Worm (Caenorhabditis elegans) whole organism, early embryonic: ENCODE data around the gene ifa-1.

ENCODE experiments used
- B0310.2 ChIP-seq: sonication (generic microtip); optimal IDR thresholded peaks from 2 replicates; lab custom pipeline; 2016; ENCODE audit warnings: mild to moderate bottlenecking, missing genetic modification characterization, missing compliant biosample characterization
- F13C5.2 ChIP-seq: sonication (generic microtip); optimal IDR thresholded peaks from 2 replicates; lab custom pipeline; 2017; ENCODE audit warnings: mild to moderate bottlenecking, missing genetic modification characterization, inconsistent platforms, missing compliant biosample characterization
- aly-1 ChIP-seq: sonication (generic microtip); optimal IDR thresholded peaks from 2 replicates; lab custom pipeline; 2016; ENCODE audit warnings: missing genetic modification characterization, missing compliant biosample characterization
- ama-1 ChIP-seq: fragments of 150-350 bp; optimal IDR thresholded peaks from 2 replicates; lab custom pipeline; 2014
- ceh-13 ChIP-seq: fragments of 200-800 bp; sonication (Bioruptor generic); optimal IDR thresholded peaks from 2 replicates; lab custom pipeline; 2018; ENCODE audit warnings: mild to moderate bottlenecking, missing genetic modification characterization, missing compliant biosample characterization
- ceh-36 ChIP-seq: sonication (generic microtip); optimal IDR thresholded peaks from 2 replicates; lab custom pipeline; 2016; ENCODE audit warnings: missing genetic modification characterization, inconsistent platforms, missing compliant biosample characterization
- ets-7 ChIP-seq: sonication (generic microtip); optimal IDR thresholded peaks from 2 replicates; lab custom pipeline; 2016; ENCODE audit warnings: missing genotype, missing genetic modification characterization, missing compliant biosample characterization
- flt-1 ChIP-seq: fragments of 200-800 bp; sonication (Bioruptor generic); IDR thresholded peaks from 2 replicates; pipeline ENCODE4 v1.3.6; 2022; ENCODE audit warnings: missing genetic modification characterization, missing compliant biosample characterization
- hmbx-1 ChIP-seq: sonication (generic microtip); optimal IDR thresholded peaks from 2 replicates; lab custom pipeline; 2016; ENCODE audit warnings: mild to moderate bottlenecking, missing genetic modification characterization, missing compliant biosample characterization
- hmg-4 ChIP-seq: fragments of 200-800 bp; sonication (Bioruptor generic); optimal IDR thresholded peaks from 2 replicates; lab custom pipeline; 2018; ENCODE audit warnings: mild to moderate bottlenecking, missing genetic modification characterization, missing compliant biosample characterization
- hnd-1 ChIP-seq: sonication (generic microtip); optimal IDR thresholded peaks from 2 replicates; lab custom pipeline; 2016; ENCODE audit warnings: missing genetic modification characterization, missing compliant biosample characterization
- pes-1 ChIP-seq: fragments of 200-800 bp; sonication (Bioruptor generic); IDR thresholded peaks from 2 replicates; pipeline ENCODE4 v1.3.6; 2022; ENCODE audit warnings: missing genetic modification reagents, missing genetic modification characterization, missing compliant biosample characterization
- scrt-1 ChIP-seq: fragments of 200-800 bp; sonication (Bioruptor generic); IDR thresholded peaks from 2 replicates; pipeline ENCODE4 v1.3.6; 2022; ENCODE audit warnings: missing genetic modification characterization, missing compliant biosample characterization
- sea-1 ChIP-seq: fragments of 200-800 bp; sonication (Bioruptor generic); conservative IDR thresholded peaks from 2 replicates; pipeline ENCODE4 v1.3.6; 2022; ENCODE audit warnings: missing genetic modification characterization, missing compliant biosample characterization
- tbx-11 ChIP-seq: fragments of 200-800 bp; sonication (Bioruptor generic); IDR thresholded peaks from 2 replicates; pipeline ENCODE4 v1.3.6; 2022; ENCODE audit warnings: missing genetic modification characterization, missing compliant biosample characterization
- tbx-37 ChIP-seq: fragments of 200-800 bp; sonication (Bioruptor generic); conservative IDR thresholded peaks from 2 replicates; pipeline ENCODE4 v1.3.6; 2022; ENCODE audit warnings: missing genetic modification reagents, missing genetic modification characterization, missing compliant biosample characterization
- tra-4 ChIP-seq: sonication (generic microtip); optimal IDR thresholded peaks from 2 replicates; lab custom pipeline; 2017; ENCODE audit warnings: missing genetic modification characterization, missing compliant biosample characterization

The ifa-1 gene

ce11 chrX:11270882-11271281 is at the start of gene ifa-1:
Gene ifa-1 (plus strand): TSS chrX:11271182.
- no peak for TF ChIP-seq B0310.2 (tag; lab: Kevin White, UChicago)
- no peak for TF ChIP-seq sea-1
- no peak for TF ChIP-seq hnd-1 (tag; lab: Kevin White, UChicago)
- TF ChIP-seq tbx-11: no peak
- no peak for TF ChIP-seq scrt-1
- no peak for TF ChIP-seq tbx-37 (GFP tag; lab: Robert Waterston, UW)
- TF ChIP-seq aly-1 (tag; lab: Kevin White, UChicago): no peak
- TF ChIP-seq hmbx-1: no peak
- TF ChIP-seq ceh-36 (tag; lab: Kevin White, UChicago): no peak
- no peak for TF ChIP-seq pes-1 (GFP tag; lab: Robert Waterston, UW)
- TF ChIP-seq tra-4 (tag; lab: Kevin White, UChicago): no peak
- no peak for TF ChIP-seq ets-7 (tag; lab: Kevin White, UChicago)

DNA sequence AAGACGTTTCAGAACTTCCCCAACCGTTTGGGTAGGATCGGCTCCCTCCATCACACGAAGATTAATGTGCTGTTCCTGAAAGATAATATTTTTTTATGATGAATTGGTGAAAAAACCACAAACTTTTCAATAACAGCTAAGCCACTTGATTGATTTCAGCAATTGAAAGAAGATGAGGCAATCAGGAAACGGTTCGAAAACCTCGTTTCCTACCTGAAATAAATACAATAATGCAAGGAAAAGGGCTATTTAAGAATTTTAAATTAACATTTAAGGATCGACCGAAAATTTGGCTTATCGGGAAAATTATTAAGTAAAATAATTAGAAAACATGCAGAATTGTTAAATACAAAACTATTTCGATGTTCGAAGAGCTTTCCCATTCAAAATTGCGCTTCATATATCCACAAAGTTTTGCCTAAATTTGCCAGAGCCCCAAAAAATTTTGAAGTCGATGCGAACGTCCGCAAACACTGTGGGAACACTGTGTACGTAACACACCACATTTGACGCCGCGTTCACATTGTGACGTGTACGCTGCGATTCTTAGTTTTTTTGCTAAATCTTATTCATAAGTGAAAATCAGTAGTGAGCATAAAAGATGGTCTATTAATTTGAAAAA is 48.3 kb upstream of the ifa-1 start, which contains the start of gene C34F6.9:
Gene C34F6.9, minus strand, starts transcription at position 51 of the 622 bp plus-strand sequence.
- TF ChIP-seq tbx-11 (no peak), scrt-1 (no peak), sea-1 (no peak), hnd-1 (tag; lab: Kevin White, UChicago) (no peak), pes-1 (GFP tag; lab: Robert Waterston, UW) (no peak), aly-1 (tag; lab: Kevin White, UChicago) (no peak)

- TF ChIP-seq ceh-36 (tag; lab: Kevin White, UChicago) (no peak), hmg-4 (GFP tag; lab: Kevin White, UChicago) (no peak), tbx-11 (no peak), hnd-1 (tag; lab: Kevin White, UChicago) (no peak), aly-1 (tag; lab: Kevin White, UChicago) (no peak), hmbx-1 (no peak), sea-1 (no peak), tbx-37 (GFP tag; lab: Robert Waterston, UW) (no peak), B0310.2 (tag; lab: Kevin White, UChicago) (no peak), pes-1 (GFP tag; lab: Robert Waterston, UW) (no peak), scrt-1 (no peak), tra-4 (tag; lab: Kevin White, UChicago) (no peak)
Measured at ce11 chrX:11226595-11226994, 44.4 kb upstream of the ifa-1 start, which contains the start of gene C34F6.12. Gene C34F6.12 (minus strand): TSS chrX:11226695.

DNA sequence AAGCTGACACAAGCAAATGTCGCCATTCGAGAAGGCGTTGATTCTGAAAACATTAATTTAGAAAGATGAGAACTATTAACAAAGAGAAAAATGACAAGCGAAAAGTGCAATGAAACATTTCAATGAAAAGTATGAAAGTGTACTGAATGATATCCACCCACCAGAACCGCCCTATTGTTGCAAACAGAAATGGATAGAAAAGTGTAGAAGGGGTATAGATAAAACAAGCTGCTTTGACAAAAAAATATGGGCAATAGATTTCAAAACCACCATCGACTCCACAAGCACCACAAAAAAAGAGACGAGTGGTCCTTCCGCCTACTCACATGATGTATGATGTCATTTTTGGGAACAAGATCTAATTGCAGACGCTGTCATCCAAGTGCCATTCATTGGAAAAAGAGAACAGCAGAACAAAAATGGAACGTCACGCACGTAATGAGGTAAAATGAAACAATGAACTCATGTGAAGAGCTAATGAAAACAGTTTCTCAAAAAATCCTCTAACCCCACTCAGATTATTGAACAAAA is 30.3 kb upstream of the ifa-1 start, which contains the start of gene C34F6.10:
Gene C34F6.10, minus strand, starts transcription at position 51 of the 531 bp plus-strand sequence.
- TF ChIP-seq flt-1 (GFP tag; lab: Robert Waterston, UW) (no peak), tbx-37 (GFP tag; lab: Robert Waterston, UW) (no peak), hmg-4 (GFP tag; lab: Kevin White, UChicago) (no peak), pes-1 (GFP tag; lab: Robert Waterston, UW) (no peak), ceh-13 (GFP tag; lab: Kevin White, UChicago) (no peak), hmbx-1 (no peak), sea-1 (no peak), tbx-11 (no peak), ama-1 (lab: Kevin White, UChicago) (no peak), ets-7 (tag; lab: Kevin White, UChicago) (no peak), ceh-36 (tag; lab: Kevin White, UChicago) (no peak), scrt-1 (no peak), hnd-1 (tag; lab: Kevin White, UChicago) (no peak), F13C5.2 (tag; lab: Kevin White, UChicago) (no peak), tra-4 (tag; lab: Kevin White, UChicago) (no peak), B0310.2 (tag; lab: Kevin White, UChicago) (no peak), aly-1 (tag; lab: Kevin White, UChicago) (no peak)

ce11 chrX:11241479-11241878 is 29.5 kb upstream of the ifa-1 start:
- TF ChIP-seq aly-1 (tag; lab: Kevin White, UChicago): no peak
- TF ChIP-seq F13C5.2 (tag; lab: Kevin White, UChicago): no peak
- no peak for TF ChIP-seq ets-7 (tag; lab: Kevin White, UChicago)
- TF ChIP-seq pes-1 (GFP tag; lab: Robert Waterston, UW): no peak
- no peak for TF ChIP-seq ceh-36 (tag; lab: Kevin White, UChicago)
- TF ChIP-seq hmbx-1: no peak
- TF ChIP-seq hmg-4 (GFP tag; lab: Kevin White, UChicago): no peak
- TF ChIP-seq scrt-1: no peak
- no peak for TF ChIP-seq tbx-11
- no peak for TF ChIP-seq sea-1
- TF ChIP-seq ama-1 (lab: Kevin White, UChicago): no peak
- no peak for TF ChIP-seq tbx-37 (GFP tag; lab: Robert Waterston, UW)
- no peak for TF ChIP-seq B0310.2 (tag; lab: Kevin White, UChicago)
- no peak for TF ChIP-seq hnd-1 (tag; lab: Kevin White, UChicago)
- no peak for TF ChIP-seq flt-1 (GFP tag; lab: Robert Waterston, UW)
- TF ChIP-seq tra-4 (tag; lab: Kevin White, UChicago): no peak
- TF ChIP-seq ceh-13 (GFP tag; lab: Kevin White, UChicago): no peak

DNA sequence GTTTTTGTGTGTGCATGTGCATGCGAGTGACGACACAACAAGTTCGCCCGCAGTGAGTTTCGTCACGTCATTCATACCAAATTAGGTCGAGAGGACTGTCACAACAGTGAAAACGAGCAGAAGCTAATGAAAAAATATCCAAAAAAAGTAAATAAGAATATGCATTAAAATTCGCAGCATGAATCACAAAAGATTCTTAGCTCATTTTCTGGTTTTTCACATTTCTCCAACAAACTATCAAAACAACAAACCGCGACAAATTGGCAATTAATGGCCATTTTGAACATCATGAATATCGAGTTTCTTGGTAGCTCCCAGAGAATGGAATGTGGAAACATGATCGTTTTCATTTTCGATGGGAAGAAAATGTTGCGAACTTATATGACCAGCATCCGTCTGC is 27.4 kb upstream of the ifa-1 start:
- TF ChIP-seq tbx-37 (GFP tag; lab: Robert Waterston, UW): no peak
- TF ChIP-seq tbx-11: no peak
- TF ChIP-seq ets-7 (tag; lab: Kevin White, UChicago): no peak
- TF ChIP-seq tra-4 (tag; lab: Kevin White, UChicago): no peak
- TF ChIP-seq hnd-1 (tag; lab: Kevin White, UChicago): no peak
- no peak for TF ChIP-seq ceh-13 (GFP tag; lab: Kevin White, UChicago)
- no peak for TF ChIP-seq aly-1 (tag; lab: Kevin White, UChicago)
- no peak for TF ChIP-seq hmbx-1
- no peak for TF ChIP-seq flt-1 (GFP tag; lab: Robert Waterston, UW)
- no peak for TF ChIP-seq scrt-1
- TF ChIP-seq ceh-36 (tag; lab: Kevin White, UChicago): no peak
- TF ChIP-seq F13C5.2 (tag; lab: Kevin White, UChicago): no peak
- no peak for TF ChIP-seq sea-1
- no peak for TF ChIP-seq ama-1 (lab: Kevin White, UChicago)
- no peak for TF ChIP-seq hmg-4 (GFP tag; lab: Kevin White, UChicago)
- no peak for TF ChIP-seq B0310.2 (tag; lab: Kevin White, UChicago)
